Fruit fly (Drosophila melanogaster) whole organism, embryonic: Measurements from ENCODE around the gene ppk7.

Experiments
- Atf6 ChIP-seq: fragments of 200-800 bp; sonication (Bioruptor generic); IDR thresholded peaks from 2 replicates; pipeline ENCODE4 v1.3.6; 2022; ENCODE audit warnings: missing biosample characterization, missing genetic modification characterization
- CG10366 ChIP-seq: fragments of 200-800 bp; sonication (Bioruptor generic); IDR thresholded peaks from 2 replicates; pipeline ENCODE4 v1.3.6; 2022; ENCODE audit warnings: missing biosample characterization, missing genetic modification characterization
- CG10565 ChIP-seq: fragments of 200-800 bp; sonication (Bioruptor generic); optimal IDR thresholded peaks from 3 replicates; lab custom pipeline; 2016; ENCODE audit warnings: missing biosample characterization, mild to moderate bottlenecking, missing genetic modification characterization
- CG13287 ChIP-seq: fragments of 200-800 bp; sonication (Bioruptor generic); IDR thresholded peaks from 2 replicates; pipeline ENCODE4 v1.3.6; 2022; ENCODE audit warnings: missing biosample characterization, missing genetic modification characterization; ENCODE audit not compliant: partially characterized antibody
- CG14050 ChIP-seq: fragments of 200-800 bp; sonication (Bioruptor generic); IDR thresholded peaks from 3 replicates; pipeline ENCODE4 v1.3.6; 2022; ENCODE audit warnings: missing biosample characterization, missing genetic modification characterization
- CG14441 ChIP-seq: fragments of 200-800 bp; sonication (Bioruptor generic); IDR thresholded peaks from 2 replicates; pipeline ENCODE4 v1.3.6; 2022; ENCODE audit warnings: missing biosample characterization, missing genetic modification characterization
- CG15479 ChIP-seq: fragments of 200-800 bp; sonication (Bioruptor generic); optimal IDR thresholded peaks from 3 replicates; lab custom pipeline; 2019; ENCODE audit warnings: missing biosample characterization, mild to moderate bottlenecking, missing genetic modification characterization, moderate library complexity
- CG1603 ChIP-seq: fragments of 200-800 bp; sonication (Bioruptor generic); optimal IDR thresholded peaks from 2 replicates; lab custom pipeline; 2019; ENCODE audit warnings: missing biosample characterization, mild to moderate bottlenecking, missing genetic modification characterization, moderate library complexity
- CG16813 ChIP-seq: fragments of 200-800 bp; sonication (Bioruptor generic); IDR thresholded peaks from 3 replicates; pipeline ENCODE4 v1.3.6; 2022; ENCODE audit warnings: missing biosample characterization, missing genetic modification characterization; ENCODE audit not compliant: partially characterized antibody
- CG16863 ChIP-seq: fragments of 200-800 bp; sonication (Bioruptor generic); optimal IDR thresholded peaks from 3 replicates; lab custom pipeline; 2016; ENCODE audit warnings: missing biosample characterization, missing genetic modification characterization
- CG2120 ChIP-seq: fragments of 200-800 bp; sonication (Bioruptor generic); optimal IDR thresholded peaks from 3 replicates; lab custom pipeline; 2016; ENCODE audit warnings: missing biosample characterization, missing genetic modification characterization
- CG2199 ChIP-seq: fragments of 200-800 bp; sonication (Bioruptor generic); IDR thresholded peaks from 3 replicates; pipeline ENCODE4 v1.3.6; 2022; ENCODE audit warnings: missing biosample characterization, missing genetic modification characterization
- CG31388 ChIP-seq: fragments of 200-800 bp; sonication (Bioruptor generic); optimal IDR thresholded peaks from 2 replicates; lab custom pipeline; 2016; ENCODE audit warnings: missing biosample characterization, missing genetic modification characterization
- CG4282 ChIP-seq: fragments of 200-800 bp; sonication (Bioruptor generic); optimal IDR thresholded peaks from 2 replicates; lab custom pipeline; 2016; ENCODE audit warnings: missing biosample characterization, missing genetic modification characterization
- CG4360 ChIP-seq: fragments of 200-800 bp; sonication (Bioruptor generic); IDR thresholded peaks from 2 replicates; pipeline ENCODE4 v1.3.6; 2022; ENCODE audit warnings: missing biosample characterization, missing genetic modification characterization
- CG4820 ChIP-seq: fragments of 200-800 bp; sonication (Bioruptor generic); optimal IDR thresholded peaks from 3 replicates; lab custom pipeline; 2016; ENCODE audit warnings: missing biosample characterization, missing genetic modification characterization
- CG6813 ChIP-seq: fragments of 200-800 bp; sonication (Bioruptor generic); optimal IDR thresholded peaks from 2 replicates; lab custom pipeline; 2017; ENCODE audit warnings: missing biosample characterization, missing genetic modification characterization, mild to moderate bottlenecking, moderate library complexity, missing genetic modification reagents
- CG6854 ChIP-seq: fragments of 200-800 bp; sonication (Bioruptor generic); optimal IDR thresholded peaks from 3 replicates; lab custom pipeline; 2017; ENCODE audit warnings: missing biosample characterization, mild to moderate bottlenecking, missing genetic modification characterization
- Dll ChIP-seq: fragments of 200-800 bp; sonication (Bioruptor generic); IDR thresholded peaks from 4 replicates; pipeline ENCODE4 v1.3.6; 2022; ENCODE audit warnings: missing biosample characterization, missing genetic modification characterization; ENCODE audit not compliant: partially characterized antibody
- Ets97D ChIP-seq: fragments of 200-800 bp; sonication (Bioruptor generic); optimal IDR thresholded peaks from 3 replicates; lab custom pipeline; 2016; ENCODE audit warnings: missing biosample characterization, missing genetic modification characterization
- Fer2 ChIP-seq: fragments of 200-800 bp; sonication (Bioruptor generic); optimal IDR thresholded peaks from 2 replicates; lab custom pipeline; 2018; ENCODE audit warnings: missing biosample characterization, mild to moderate bottlenecking, missing genetic modification characterization, moderate library complexity
- HLH3B ChIP-seq: fragments of 200-800 bp; sonication (Bioruptor generic); IDR thresholded peaks from 2 replicates; pipeline ENCODE4 v1.3.6; 2022; ENCODE audit warnings: missing biosample characterization, missing genetic modification characterization
- Mrtf ChIP-seq: fragments of 200-800 bp; sonication (Bioruptor generic); IDR thresholded peaks from 3 replicates; pipeline ENCODE4 v1.3.6; 2022; ENCODE audit warnings: missing biosample characterization, missing genetic modification characterization
- Poxn ChIP-seq: fragments of 200-800 bp; sonication (Bioruptor generic); IDR thresholded peaks from 2 replicates; pipeline ENCODE4 v1.3.6; 2022; ENCODE audit warnings: missing biosample characterization, missing genetic modification characterization
- Ptx1 ChIP-seq: fragments of 200-800 bp; sonication (Bioruptor generic); IDR thresholded peaks from 2 replicates; pipeline ENCODE4 v1.3.6; 2022; ENCODE audit warnings: missing biosample characterization, missing genetic modification characterization
- Rfx ChIP-seq: fragments of 200-800 bp; sonication (Bioruptor generic); IDR thresholded peaks from 2 replicates; pipeline ENCODE4 v1.3.6; 2022; ENCODE audit warnings: missing biosample characterization, missing genetic modification characterization
- Tbp ChIP-seq: fragments of >200 bp; optimal IDR thresholded peaks from 2 replicates; lab custom pipeline; 2018; ENCODE audit warnings: missing biosample characterization, missing genetic modification characterization
- ash1 ChIP-seq: fragments of 200-800 bp; sonication (Bioruptor generic); optimal IDR thresholded peaks from 2 replicates; lab custom pipeline; 2018; ENCODE audit warnings: missing biosample characterization, mild to moderate bottlenecking, missing genetic modification characterization
- cas ChIP-seq: fragments of 200-800 bp; sonication (Bioruptor generic); IDR thresholded peaks from 2 replicates; pipeline ENCODE4 v1.3.6; 2022; ENCODE audit warnings: missing biosample characterization, missing genetic modification characterization
- chif ChIP-seq, 2 experiments: fragments of 200-800 bp; sonication (Bioruptor generic); optimal IDR thresholded peaks; 3 replicates each; lab custom pipeline; 2016; ENCODE audit warnings: missing biosample characterization in 2 of 2, missing genetic modification characterization in 2 of 2
- chinmo ChIP-seq: fragments of 200-800 bp; sonication (Bioruptor generic); IDR thresholded peaks from 4 replicates; pipeline ENCODE4 v1.3.6; 2022; ENCODE audit warnings: missing biosample characterization, missing genetic modification characterization; ENCODE audit not compliant: partially characterized antibody
- dmrt11E ChIP-seq: fragments of 200-800 bp; sonication (Bioruptor generic); optimal IDR thresholded peaks from 3 replicates; lab custom pipeline; 2018; ENCODE audit warnings: missing biosample characterization, mild to moderate bottlenecking, missing genetic modification characterization, moderate library complexity
- gcm ChIP-seq: fragments of 200-800 bp; sonication (Bioruptor generic); optimal IDR thresholded peaks from 2 replicates; lab custom pipeline; 2019; ENCODE audit warnings: missing biosample characterization, mild to moderate bottlenecking, missing genetic modification characterization, moderate library complexity
- gro ChIP-seq: fragments of 200-800 bp; sonication (Bioruptor generic); optimal IDR thresholded peaks from 2 replicates; lab custom pipeline; 2016; ENCODE audit warnings: missing biosample characterization, missing genetic modification characterization
- hth ChIP-seq: fragments of >200 bp; optimal IDR thresholded peaks from 2 replicates; lab custom pipeline; 2017; ENCODE audit warnings: inconsistent platforms
- kni ChIP-seq: fragments of 200-800 bp; sonication (Bioruptor generic); optimal IDR thresholded peaks from 3 replicates; lab custom pipeline; 2017; ENCODE audit warnings: mild to moderate bottlenecking, missing biosample characterization, missing genetic modification reagents, missing genetic modification characterization
- knrl ChIP-seq: fragments of 200-800 bp; sonication (Bioruptor generic); IDR thresholded peaks from 3 replicates; pipeline ENCODE4 v1.3.6; 2022; ENCODE audit warnings: missing biosample characterization, missing genetic modification characterization; ENCODE audit not compliant: partially characterized antibody
- lov ChIP-seq, 2 experiments: fragments of 200-800 bp in 1 of 2; fragments of >200 bp in 1 of 2; sonication (Bioruptor generic) in 1 of 2; IDR thresholded peaks in 1 of 2; optimal IDR thresholded peaks in 1 of 2; 2 replicates in 1 of 2; 3 replicates in 1 of 2; pipeline versions ENCODE4 v1.3.6 to Lab custom; 2017 to 2022; ENCODE audit warnings: missing biosample characterization in 1 of 2, missing genetic modification characterization in 1 of 2
- p53 ChIP-seq: fragments of 200-800 bp; sonication (Bioruptor generic); optimal IDR thresholded peaks from 2 replicates; lab custom pipeline; 2016; ENCODE audit warnings: missing biosample characterization, missing genetic modification characterization
- pb ChIP-seq: fragments of 200-800 bp; sonication (Bioruptor generic); optimal IDR thresholded peaks from 3 replicates; lab custom pipeline; 2016; ENCODE audit warnings: missing biosample characterization, missing genetic modification characterization
- repo ChIP-seq: fragments of 200-800 bp; sonication (Bioruptor generic); optimal IDR thresholded peaks from 2 replicates; lab custom pipeline; 2016; ENCODE audit warnings: missing biosample characterization, missing genetic modification characterization
- sens-2 ChIP-seq: fragments of 200-800 bp; sonication (Bioruptor generic); IDR thresholded peaks from 2 replicates; pipeline ENCODE4 v1.3.6; 2022; ENCODE audit warnings: missing biosample characterization, missing genetic modification characterization
- sima ChIP-seq: fragments of 200-800 bp; sonication (Bioruptor generic); optimal IDR thresholded peaks from 2 replicates; lab custom pipeline; 2016; ENCODE audit warnings: missing biosample characterization, missing genetic modification characterization
- sisA ChIP-seq: fragments of 200-800 bp; sonication (Bioruptor generic); IDR thresholded peaks from 2 replicates; pipeline ENCODE4 v1.3.6; 2022; ENCODE audit warnings: missing biosample characterization, missing genetic modification characterization
- slou ChIP-seq: fragments of 200-800 bp; sonication (Bioruptor generic); optimal IDR thresholded peaks from 3 replicates; lab custom pipeline; 2016; ENCODE audit warnings: missing biosample characterization, missing genetic modification characterization
- tgo ChIP-seq: fragments of 200-800 bp; sonication (Bioruptor generic); IDR thresholded peaks from 3 replicates; pipeline ENCODE4 v1.3.6; 2022; ENCODE audit warnings: missing biosample characterization, missing genetic modification characterization
- toy ChIP-seq: fragments of 200-800 bp; sonication (Bioruptor generic); IDR thresholded peaks from 2 replicates; pipeline ENCODE4 v1.3.6; 2022; ENCODE audit warnings: missing biosample characterization, missing genetic modification characterization
- ttk ChIP-seq: fragments of 200-800 bp; sonication (Bioruptor generic); IDR thresholded peaks from 2 replicates; pipeline ENCODE4 v2.1.2; 2022; ENCODE audit warnings: missing biosample characterization, missing genetic modification characterization
- wdn ChIP-seq: fragments of 200-800 bp; sonication (Bioruptor generic); IDR thresholded peaks from 2 replicates; pipeline ENCODE4 v1.3.6; 2022; ENCODE audit warnings: missing biosample characterization, missing genetic modification characterization

Gene ppk7

DNA sequence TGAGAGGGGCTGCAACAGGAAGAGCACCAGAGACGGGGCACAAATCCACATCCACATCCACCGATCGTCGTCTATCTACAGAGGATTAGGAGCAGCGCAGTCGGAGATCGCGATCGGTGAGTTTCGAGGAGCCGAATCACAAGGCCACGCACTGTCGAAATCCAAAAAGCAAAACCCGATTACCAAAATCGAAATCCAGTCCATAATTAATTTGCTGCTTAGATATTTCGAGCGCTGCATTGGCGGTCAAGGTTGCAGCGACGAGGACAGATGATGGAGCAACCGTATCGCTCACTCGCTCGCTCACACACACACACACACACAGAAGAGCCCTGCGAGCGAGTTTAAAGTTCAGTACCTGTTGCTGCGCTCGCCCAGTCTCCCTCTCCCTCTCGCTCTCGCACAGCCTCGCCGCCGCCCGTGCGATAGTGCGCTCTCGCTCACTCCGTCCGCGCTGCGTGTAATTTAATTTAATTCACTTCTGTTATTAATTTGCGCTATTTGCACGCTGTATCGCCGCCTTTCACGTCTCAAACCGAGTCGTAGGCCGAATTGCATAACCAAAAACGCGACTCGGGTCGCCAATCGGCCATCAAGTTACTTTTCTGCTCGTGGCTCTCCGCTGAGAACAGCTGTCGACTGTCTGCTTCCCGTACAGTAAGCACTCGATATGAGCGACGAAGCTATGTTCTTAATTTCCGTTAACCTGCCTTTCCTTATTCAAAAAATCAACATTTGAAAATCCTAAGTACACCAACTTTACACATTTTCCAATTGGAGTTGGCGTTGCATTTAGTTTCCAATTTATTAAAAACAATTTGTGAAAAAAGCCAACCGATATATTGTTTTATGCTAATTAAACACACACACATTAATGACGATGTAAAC, 14.9 kb downstream of the ppk7 start (continued):
- TF ChIP-seq chif (GFP tag; optimal IDR thresholded peaks at IDR 0.05; lab: Kevin White, UChicago) (peak in 1 of 2 experiments; percentile 63), HLH3B (GFP tag; lab: Robert Waterston, UW) (0 out of 2 replicates have a peak, but pooled peaks have one; percentile 6), CG6854 (GFP tag; lab: Kevin White, UChicago) (no peak), Ptx1 (peak; percentile 51), Mrtf (GFP tag; lab: Robert Waterston, UW) (no peak), CG13287 (GFP tag; lab: Robert Waterston, UW) (no peak; the same call in 1 of the 2 replicates), sisA (GFP tag; lab: Robert Waterston, UW) (no peak), Dll (GFP tag; lab: Robert Waterston, UW) (0 out of 4 replicates have a peak, but pooled peaks have one; percentile 29), CG16813 (GFP tag; lab: Robert Waterston, UW) (no peak), cas (peak; percentile 26; the same call in 1 of the 2 replicates), gcm (no peak), CG10366 (no peak), Poxn (no peak), Rfx (GFP tag; lab: Robert Waterston, UW) (peak; percentile 66), CG4360 (GFP tag; lab: Robert Waterston, UW) (no peak), ash1 (GFP tag; lab: Kevin White, UChicago) (no peak), lov (optimal IDR thresholded peaks at IDR 0.05; lab: Kevin White, UChicago) (no peak), lov (GFP tag; IDR thresholded peaks at IDR 0.05; lab: Robert Waterston, UW) (peak; percentile 4; the same call in 1 of the 3 replicates), wdn (peak; percentile 59), CG14050 (GFP tag; lab: Robert Waterston, UW) (no peak), CG10565 (GFP tag; lab: Kevin White, UChicago) (no peak), hth (no peak), Ets97D (GFP tag; lab: Kevin White, UChicago) (no peak), CG2199 (GFP tag; lab: Robert Waterston, UW) (peak; percentile 75; the same call in 2 of the 3 replicates), CG14441 (GFP tag; lab: Robert Waterston, UW) (peak; percentile 34; the same call in 1 of the 2 replicates), slou (GFP tag; lab: Kevin White, UChicago) (no peak), gro (GFP tag; lab: Kevin White, UChicago) (peak; percentile 37), ttk (GFP tag; lab: Robert Waterston, UW) (no peak), sens-2 (GFP tag; lab: Robert Waterston, UW) (0 out of 2 replicates have a peak, but pooled peaks have one; percentile 37), pb (GFP tag; lab: Kevin White, UChicago) (no peak), toy (GFP tag; lab: Robert Waterston, UW) (no peak), Atf6 (GFP tag; lab: Robert Waterston, UW) (peak; percentile 30; the same call in 1 of the 2 replicates), CG16863 (peak; percentile 40), CG6813 (GFP tag; lab: Kevin White, UChicago) (peak; percentile 15), kni (GFP tag; lab: Kevin White, UChicago) (peak; percentile 97), CG31388 (no peak), chinmo (GFP tag; lab: Robert Waterston, UW) (peak; percentile 93), tgo (GFP tag; lab: Robert Waterston, UW) (peak; percentile 37; the same call in 2 of the 3 replicates), knrl (GFP tag; lab: Robert Waterston, UW) (no peak), dmrt11E (tag; lab: Kevin White, UChicago) (peak; percentile 42), CG2120 (GFP tag; lab: Kevin White, UChicago) (peak; percentile 71), CG4282 (GFP tag; lab: Kevin White, UChicago) (no peak), CG15479 (peak; percentile 39), CG4820 (peak; percentile 12), CG1603 (tag; lab: Kevin White, UChicago) (peak; percentile 52), Tbp (GFP tag; lab: Kevin White, UChicago) (no peak), Fer2 (no peak), sima (GFP tag; lab: Kevin White, UChicago) (no peak), p53 (GFP tag; lab: Kevin White, UChicago) (no peak), repo (GFP tag; lab: Kevin White, UChicago) (peak; percentile 38)
